Fruit fly (Drosophila melanogaster) whole organism, embryonic: ENCODE measurements around the gene gammaCOP.

Experiments used
- Atf-2 ChIP-seq: fragments of 200-800 bp; sonication (Bioruptor generic); optimal IDR thresholded peaks from 2 replicates; lab custom pipeline; 2016; ENCODE audit warnings: missing biosample characterization, missing genetic modification characterization
- Awh ChIP-seq: fragments of 200-800 bp; sonication (Bioruptor generic); IDR thresholded peaks from 2 replicates; pipeline ENCODE4, ENCODE4 v1.3.6; 2022; ENCODE audit warnings: missing biosample characterization, missing genetic modification characterization
- BEAF-32 ChIP-seq: fragments of 200-800 bp; sonication (Bioruptor generic); optimal IDR thresholded peaks from 3 replicates; lab custom pipeline; 2017; ENCODE audit warnings: missing biosample characterization, missing genetic modification characterization, mild to moderate bottlenecking, moderate library complexity, missing genetic modification reagents
- Bgb ChIP-seq: fragments of 200-800 bp; sonication (Bioruptor generic); IDR thresholded peaks from 2 replicates; pipeline ENCODE4 v1.3.6; 2022; ENCODE audit warnings: missing biosample characterization, missing genetic modification characterization; ENCODE audit not compliant: partially characterized antibody
- BtbVII ChIP-seq: fragments of 200-800 bp; sonication (Bioruptor generic); optimal IDR thresholded peaks from 3 replicates; lab custom pipeline; 2017; ENCODE audit warnings: missing biosample characterization, mild to moderate bottlenecking, missing genetic modification characterization
- CG11398 ChIP-seq: fragments of 200-800 bp; sonication (Bioruptor generic); optimal IDR thresholded peaks from 2 replicates; lab custom pipeline; 2016; ENCODE audit warnings: missing biosample characterization, missing genetic modification characterization
- CG12071 ChIP-seq: fragments of 200-800 bp; sonication (Bioruptor generic); optimal IDR thresholded peaks from 3 replicates; lab custom pipeline; 2018; ENCODE audit warnings: missing biosample characterization, mild to moderate bottlenecking, missing genetic modification characterization
- CG12744 ChIP-seq: fragments of 200-800 bp; sonication (Bioruptor generic); optimal IDR thresholded peaks from 2 replicates; lab custom pipeline; 2016; ENCODE audit warnings: missing biosample characterization, missing genetic modification characterization
- CG13894 ChIP-seq: fragments of 200-800 bp; sonication (Bioruptor generic); optimal IDR thresholded peaks from 3 replicates; lab custom pipeline; 2018; ENCODE audit warnings: missing biosample characterization, mild to moderate bottlenecking, missing genetic modification characterization, moderate library complexity
- CG14860 ChIP-seq: fragments of 200-800 bp; sonication (Bioruptor generic); IDR thresholded peaks from 3 replicates; pipeline ENCODE4 v1.3.6; 2022; ENCODE audit warnings: missing biosample characterization, missing genetic modification characterization; ENCODE audit not compliant: partially characterized antibody
- CG1529 ChIP-seq: fragments of 200-800 bp; sonication (Bioruptor generic); optimal IDR thresholded peaks from 3 replicates; lab custom pipeline; 2018; ENCODE audit warnings: missing biosample characterization, missing genetic modification characterization
- CG16815 ChIP-seq: fragments of 200-800 bp; sonication (Bioruptor generic); optimal IDR thresholded peaks from 3 replicates; lab custom pipeline; 2017; ENCODE audit warnings: missing biosample characterization, mild to moderate bottlenecking, missing genetic modification characterization
- CG16863 ChIP-seq: fragments of 200-800 bp; sonication (Bioruptor generic); optimal IDR thresholded peaks from 3 replicates; lab custom pipeline; 2016; ENCODE audit warnings: missing biosample characterization, missing genetic modification characterization
- CG18764 ChIP-seq: fragments of 200-800 bp; sonication (Bioruptor generic); optimal IDR thresholded peaks from 3 replicates; lab custom pipeline; 2016; ENCODE audit warnings: missing biosample characterization, missing genetic modification characterization
- CG2129 ChIP-seq: fragments of 200-800 bp; sonication (Bioruptor generic); IDR thresholded peaks from 2 replicates; pipeline ENCODE4 v1.3.6; 2022; ENCODE audit warnings: missing biosample characterization, missing genetic modification characterization; ENCODE audit not compliant: partially characterized antibody
- CG2199 ChIP-seq: fragments of 200-800 bp; sonication (Bioruptor generic); IDR thresholded peaks from 3 replicates; pipeline ENCODE4 v1.3.6; 2022; ENCODE audit warnings: missing biosample characterization, missing genetic modification characterization
- CG2712 ChIP-seq: fragments of 200-800 bp; optimal IDR thresholded peaks from 3 replicates; lab custom pipeline; 2019; ENCODE audit warnings: missing biosample characterization, mild to moderate bottlenecking, missing genetic modification characterization, moderate library complexity
- CG3163 ChIP-seq: fragments of 200-800 bp; sonication (Bioruptor generic); optimal IDR thresholded peaks from 3 replicates; lab custom pipeline; 2016; ENCODE audit warnings: missing biosample characterization, missing genetic modification characterization
- CG3281 ChIP-seq: fragments of 200-800 bp; sonication (Bioruptor generic); optimal IDR thresholded peaks from 3 replicates; lab custom pipeline; 2017; ENCODE audit warnings: missing biosample characterization, mild to moderate bottlenecking, missing genetic modification characterization
- CG3407 ChIP-seq: fragments of 200-800 bp; sonication (Bioruptor generic); optimal IDR thresholded peaks from 2 replicates; lab custom pipeline; 2018; ENCODE audit warnings: missing biosample characterization, mild to moderate bottlenecking, missing genetic modification characterization
- CG5180 ChIP-seq: fragments of 200-800 bp; sonication (Bioruptor generic); optimal IDR thresholded peaks from 3 replicates; lab custom pipeline; 2017; ENCODE audit warnings: missing biosample characterization, missing genetic modification characterization, mild to moderate bottlenecking, moderate library complexity, missing genetic modification reagents
- CG7556 ChIP-seq: fragments of 200-800 bp; sonication (Bioruptor generic); optimal IDR thresholded peaks from 2 replicates; lab custom pipeline; 2017; ENCODE audit warnings: missing biosample characterization, mild to moderate bottlenecking, missing genetic modification characterization
- CG8924 ChIP-seq: fragments of 200-800 bp; optimal IDR thresholded peaks from 3 replicates; lab custom pipeline; 2019; ENCODE audit warnings: missing biosample characterization, mild to moderate bottlenecking, missing genetic modification characterization, moderate library complexity
- CG9727 ChIP-seq: fragments of 200-800 bp; sonication (Bioruptor generic); optimal IDR thresholded peaks from 3 replicates; lab custom pipeline; 2017; ENCODE audit warnings: missing biosample characterization, mild to moderate bottlenecking, missing genetic modification characterization
- CG9797 ChIP-seq: fragments of 200-800 bp; sonication (Bioruptor generic); optimal IDR thresholded peaks from 3 replicates; lab custom pipeline; 2018; ENCODE audit warnings: missing biosample characterization, mild to moderate bottlenecking, missing genetic modification characterization
- CoRest ChIP-seq: fragments of 200-800 bp; sonication (Bioruptor generic); optimal IDR thresholded peaks from 3 replicates; lab custom pipeline; 2018; ENCODE audit warnings: missing biosample characterization, mild to moderate bottlenecking, missing genetic modification characterization, moderate library complexity
- Dek ChIP-seq: fragments of 200-800 bp; sonication (Bioruptor generic); optimal IDR thresholded peaks from 3 replicates; lab custom pipeline; 2019; ENCODE audit warnings: missing biosample characterization, mild to moderate bottlenecking, missing genetic modification characterization, moderate library complexity
- Ets65A ChIP-seq: fragments of 200-800 bp; sonication (Bioruptor generic); peaks from one replicate; lab custom pipeline; 2016; ENCODE audit warnings: missing biosample characterization, missing genetic modification characterization
- GATAe ChIP-seq: fragments of 200-800 bp; sonication (Bioruptor generic); conservative IDR thresholded peaks from 2 replicates; pipeline ENCODE4 v1.3.6; 2022; ENCODE audit warnings: missing biosample characterization, missing genetic modification characterization
- Gsc ChIP-seq: fragments of 200-800 bp; sonication (Bioruptor generic); IDR thresholded peaks from 2 replicates; pipeline ENCODE4 v1.3.6; 2022; ENCODE audit warnings: missing biosample characterization, missing genetic modification characterization
- H15 ChIP-seq: fragments of 200-800 bp; sonication (Bioruptor generic); IDR thresholded peaks from 3 replicates; pipeline ENCODE4 v1.3.6; 2022; ENCODE audit warnings: missing biosample characterization, missing genetic modification characterization
- HLH3B ChIP-seq: fragments of 200-800 bp; sonication (Bioruptor generic); IDR thresholded peaks from 2 replicates; pipeline ENCODE4 v1.3.6; 2022; ENCODE audit warnings: missing biosample characterization, missing genetic modification characterization
- Kr ChIP-seq: fragments of 200-800 bp; sonication (Bioruptor generic); optimal IDR thresholded peaks from 2 replicates; lab custom pipeline; 2017; ENCODE audit warnings: missing biosample characterization, mild to moderate bottlenecking, missing genetic modification characterization
- Oli ChIP-seq: fragments of 200-800 bp; sonication (Bioruptor generic); optimal IDR thresholded peaks from 2 replicates; lab custom pipeline; 2018; ENCODE audit warnings: missing biosample characterization, mild to moderate bottlenecking, missing genetic modification characterization, moderate library complexity
- Poxn ChIP-seq: fragments of 200-800 bp; sonication (Bioruptor generic); IDR thresholded peaks from 2 replicates; pipeline ENCODE4 v1.3.6; 2022; ENCODE audit warnings: missing biosample characterization, missing genetic modification characterization
- Ssrp ChIP-seq: fragments of 200-800 bp; sonication (Bioruptor generic); optimal IDR thresholded peaks from 2 replicates; lab custom pipeline; 2018; ENCODE audit warnings: missing biosample characterization, mild to moderate bottlenecking, missing genetic modification characterization, moderate library complexity
- TFAM ChIP-seq: fragments of 200-800 bp; sonication (Bioruptor generic); optimal IDR thresholded peaks from 2 replicates; lab custom pipeline; 2017; ENCODE audit warnings: missing biosample characterization, missing genetic modification characterization, inconsistent platforms
- bsh ChIP-seq, 2 experiments: fragments of 200-800 bp; sonication (Bioruptor generic); optimal IDR thresholded peaks; 2 replicates each; lab custom pipeline; 2017 to 2018; ENCODE audit warnings: mild to moderate bottlenecking in 2 of 2, missing biosample characterization in 2 of 2, missing genetic modification characterization in 2 of 2, moderate library complexity in 1 of 2
- btn ChIP-seq: fragments of 200-800 bp; sonication (Bioruptor generic); optimal IDR thresholded peaks from 2 replicates; lab custom pipeline; 2016; ENCODE audit warnings: missing biosample characterization, missing genetic modification characterization
- cad ChIP-seq: fragments of >200 bp; optimal IDR thresholded peaks from 2 replicates; lab custom pipeline; 2017; ENCODE audit warnings: missing biosample characterization, missing genetic modification characterization
- cas ChIP-seq: fragments of 200-800 bp; sonication (Bioruptor generic); IDR thresholded peaks from 2 replicates; pipeline ENCODE4 v1.3.6; 2022; ENCODE audit warnings: missing biosample characterization, missing genetic modification characterization
- da ChIP-seq: fragments of 200-800 bp; sonication (Bioruptor generic); optimal IDR thresholded peaks from 2 replicates; lab custom pipeline; 2016; ENCODE audit warnings: missing biosample characterization, missing genetic modification characterization
- disco-r ChIP-seq: fragments of 200-800 bp; sonication (Bioruptor generic); optimal IDR thresholded peaks from 2 replicates; lab custom pipeline; 2016; ENCODE audit warnings: missing biosample characterization, missing genetic modification characterization
- gem ChIP-seq: fragments of 200-800 bp; sonication (Bioruptor generic); optimal IDR thresholded peaks from 2 replicates; lab custom pipeline; 2019; ENCODE audit warnings: missing biosample characterization, mild to moderate bottlenecking, missing genetic modification characterization, moderate library complexity
- insv ChIP-seq, 2 experiments: fragments of 200-800 bp; sonication (Bioruptor generic); optimal IDR thresholded peaks; 3 replicates each; lab custom pipeline; 2016 to 2018; ENCODE audit warnings: missing biosample characterization in 2 of 2, missing genetic modification characterization in 2 of 2
- psq ChIP-seq: fragments of 200-800 bp; sonication (Bioruptor generic); optimal IDR thresholded peaks from 2 replicates; lab custom pipeline; 2017; ENCODE audit warnings: missing biosample characterization, missing genetic modification characterization
- sens-2 ChIP-seq: fragments of 200-800 bp; sonication (Bioruptor generic); IDR thresholded peaks from 2 replicates; pipeline ENCODE4 v1.3.6; 2022; ENCODE audit warnings: missing biosample characterization, missing genetic modification characterization
- trem ChIP-seq: fragments of 200-800 bp; optimal IDR thresholded peaks from 3 replicates; lab custom pipeline; 2019; ENCODE audit warnings: missing biosample characterization, mild to moderate bottlenecking, missing genetic modification characterization, moderate library complexity
- unpg ChIP-seq: fragments of 200-800 bp; sonication (Bioruptor generic); optimal IDR thresholded peaks from 3 replicates; lab custom pipeline; 2018; ENCODE audit warnings: missing biosample characterization, mild to moderate bottlenecking, missing genetic modification characterization, moderate library complexity
- vnd ChIP-seq: fragments of 200-800 bp; sonication (Bioruptor generic); IDR thresholded peaks from 3 replicates; pipeline ENCODE4 v1.3.6; 2022; ENCODE audit warnings: missing biosample characterization, missing genetic modification characterization; ENCODE audit not compliant: partially characterized antibody
- yki ChIP-seq: fragments of >200 bp; optimal IDR thresholded peaks from 3 replicates; lab custom pipeline; 2018

The gammaCOP gene

DNA sequence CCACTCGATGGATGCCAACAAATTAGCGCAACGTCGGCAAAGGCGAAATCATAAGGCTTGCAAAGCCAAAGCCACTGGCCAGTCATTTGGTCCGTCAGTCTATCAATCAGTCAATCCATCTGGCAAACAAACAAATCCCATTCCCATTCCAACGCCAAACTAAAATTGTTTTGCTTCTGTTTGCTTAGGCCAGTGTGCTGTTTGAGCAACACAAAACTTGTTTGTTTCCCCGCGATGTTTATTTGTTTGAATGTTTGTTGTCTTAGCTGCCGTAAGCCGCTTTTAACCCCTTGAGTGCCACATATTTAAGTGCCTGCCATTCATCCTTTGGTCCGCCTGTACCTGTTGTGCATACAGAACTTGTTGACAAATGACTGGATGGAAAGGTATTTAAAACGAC, 21.0 kb upstream of the gammaCOP start (continued):
- TF ChIP-seq CG2199 (GFP tag; lab: Robert Waterston, UW) (0 out of 3 replicates have a peak, but pooled peaks have one; percentile 73), gem (tag; lab: Kevin White, UChicago) (peak; percentile 71), BEAF-32 (GFP tag; lab: Kevin White, UChicago) (no peak), HLH3B (no peak; the same call in 1 of the 2 replicates), Kr (peak; percentile 100), Ssrp (tag; lab: Kevin White, UChicago) (no peak), CG8924 (peak; percentile 77), CG16815 (peak; percentile 14), da (GFP tag; lab: Kevin White, UChicago) (peak; percentile 13), unpg (GFP tag; lab: Kevin White, UChicago) (peak; percentile 66), Poxn (GFP tag; lab: Robert Waterston, UW) (no peak), Dek (tag; lab: Kevin White, UChicago) (no peak), CG3281 (GFP tag; lab: Kevin White, UChicago) (no peak), CG2712 (tag; lab: Kevin White, UChicago) (peak; percentile 79), BtbVII (GFP tag; lab: Kevin White, UChicago) (peak; percentile 26), cad (GFP tag; lab: Kevin White, UChicago) (no peak), bsh (GFP tag; optimal IDR thresholded peaks at IDR 0.05; lab: Kevin White, UChicago) (peak in 1 of 2 experiments; percentile 68), vnd (GFP tag; lab: Robert Waterston, UW) (no peak), sens-2 (GFP tag; lab: Robert Waterston, UW) (peak; percentile 47; the same call in 1 of the 2 replicates), CG13894 (tag; lab: Kevin White, UChicago) (no peak), CG9727 (GFP tag; lab: Kevin White, UChicago) (peak; percentile 87), CG1529 (GFP tag; lab: Kevin White, UChicago) (peak; percentile 53), CG11398 (GFP tag; lab: Kevin White, UChicago) (peak; percentile 76), CG18764 (GFP tag; lab: Kevin White, UChicago) (peak; percentile 52), Ets65A (GFP tag; lab: Kevin White, UChicago) (no peak), insv (GFP tag; optimal IDR thresholded peaks at IDR 0.05; lab: Kevin White, UChicago) (peak in 1 of 2 experiments; percentile 29), TFAM (peak; percentile 75), Gsc (GFP tag; lab: Robert Waterston, UW) (no peak), psq (no peak), trem (tag; lab: Kevin White, UChicago) (peak; percentile 69), CG2129 (GFP tag; lab: Robert Waterston, UW) (no peak), H15 (GFP tag; lab: Robert Waterston, UW) (no peak), cas (GFP tag; lab: Robert Waterston, UW) (no peak), Awh (peak; percentile 67; the same call in 1 of the 2 replicates), CG3163 (peak; percentile 28), CG12071 (GFP tag; lab: Kevin White, UChicago) (peak; percentile 43), CG9797 (GFP tag; lab: Kevin White, UChicago) (peak; percentile 18), CG16863 (GFP tag; lab: Kevin White, UChicago) (peak; percentile 45), btn (GFP tag; lab: Kevin White, UChicago) (peak; percentile 36), Oli (tag; lab: Kevin White, UChicago) (no peak), CG14860 (GFP tag; lab: Robert Waterston, UW) (no peak), disco-r (GFP tag; lab: Kevin White, UChicago) (peak; percentile 28), CG12744 (GFP tag; lab: Kevin White, UChicago) (peak; percentile 29), yki (lab: Kevin White, UChicago) (no peak), CoRest (tag; lab: Kevin White, UChicago) (peak; percentile 47), Bgb (GFP tag; lab: Robert Waterston, UW) (no peak), CG3407 (peak; percentile 76), GATAe (no peak), Atf-2 (GFP tag; lab: Kevin White, UChicago) (peak; percentile 50), CG5180 (GFP tag; lab: Kevin White, UChicago) (peak; percentile 53), CG7556 (GFP tag; lab: Kevin White, UChicago) (peak; percentile 53)
